Worm (Caenorhabditis elegans): ENCODE data around the gene nhr-27.

DNA sequence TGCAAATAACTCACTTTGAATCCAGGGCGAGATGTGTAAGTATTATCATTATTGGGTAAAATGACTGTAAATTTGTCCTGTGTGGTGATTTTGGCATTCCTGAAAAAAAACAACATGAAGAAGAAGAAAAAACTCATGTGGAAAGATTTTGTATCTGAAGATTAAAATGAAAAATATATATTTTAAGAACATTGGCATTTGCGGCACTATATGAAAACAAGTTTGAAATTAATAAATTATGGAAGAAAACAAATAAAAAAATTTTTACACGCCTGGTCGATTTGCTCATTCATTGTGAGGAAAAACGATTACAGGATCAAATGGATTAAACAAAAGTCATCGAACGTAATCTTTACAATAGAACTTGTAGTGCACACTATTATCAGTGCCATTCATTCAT lies 38.4 kb downstream of the nhr-27 start, which contains the start of gene ilc-17.1:
- no peak for TF ChIP-seq fos-1 (tag; optimal IDR thresholded peaks at IDR 0.05)
- TF ChIP-seq nhr-77 (tag; optimal IDR thresholded peaks at IDR 0.05) = no peak
- TF ChIP-seq ztf-11 (tag; optimal IDR thresholded peaks at IDR 0.05) = no peak
- TF ChIP-seq tra-1 (GFP tag; IDR thresholded peaks at IDR 0.05) = no peak
- TF ChIP-seq lin-38 (GFP tag; IDR thresholded peaks at IDR 0.05) = no peak
- no peak for TF ChIP-seq ces-1 (GFP tag; optimal IDR thresholded peaks at IDR 0.05)
- TF ChIP-seq snpc-4 (tag; optimal IDR thresholded peaks at IDR 0.05) = no peak
